Worm (Caenorhabditis elegans) whole organism, mixed stage, embryonic: Measurements from ENCODE around the gene ZK637.14.

ENCODE experiments used
- M03D4.4 ChIP-seq: sonication (generic microtip); optimal IDR thresholded peaks from 2 replicates; lab custom pipeline; 2017; ENCODE audit warnings: mild to moderate bottlenecking, missing genetic modification characterization, missing compliant biosample characterization
- bed-3 ChIP-seq: fragments of 200-800 bp; sonication (Bioruptor generic); optimal IDR thresholded peaks from 3 replicates; lab custom pipeline; 2018; ENCODE audit warnings: mild to moderate bottlenecking, missing genetic modification characterization, moderate library complexity, missing compliant biosample characterization
- blmp-1 ChIP-seq: fragments of 150-350 bp; optimal IDR thresholded peaks from 2 replicates; lab custom pipeline; 2014; ENCODE audit warnings: missing biosample characterization, missing genetic modification characterization
- ceh-39 ChIP-seq: fragments of 150-350 bp; optimal IDR thresholded peaks from 2 replicates; lab custom pipeline; 2014; ENCODE audit warnings: missing biosample characterization, missing genetic modification characterization
- ceh-43 ChIP-seq: fragments of 200-800 bp; sonication (Bioruptor generic); optimal IDR thresholded peaks from 2 replicates; lab custom pipeline; 2018; ENCODE audit warnings: mild to moderate bottlenecking, missing genetic modification characterization, moderate library complexity, missing compliant biosample characterization
- ceh-83 ChIP-seq: fragments of 200-800 bp; sonication (Bioruptor generic); optimal IDR thresholded peaks from 2 replicates; lab custom pipeline; 2018; ENCODE audit warnings: mild to moderate bottlenecking, missing genetic modification characterization, missing compliant biosample characterization
- ces-1 ChIP-seq: fragments of 150-350 bp; optimal IDR thresholded peaks from 2 replicates; lab custom pipeline; 2014; ENCODE audit warnings: missing biosample characterization, missing genetic modification reagents, missing genetic modification characterization
- cnd-1 ChIP-seq: fragments of 200-800 bp; sonication (Bioruptor generic); optimal IDR thresholded peaks from 2 replicates; lab custom pipeline; 2018; ENCODE audit warnings: mild to moderate bottlenecking, missing genetic modification characterization, missing compliant biosample characterization
- drap-1 ChIP-seq: fragments of 200-800 bp; sonication (Bioruptor generic); optimal IDR thresholded peaks from 3 replicates; lab custom pipeline; 2018; ENCODE audit warnings: mild to moderate bottlenecking, missing genetic modification characterization, missing compliant biosample characterization
- elt-1 ChIP-seq: sonication (generic microtip); optimal IDR thresholded peaks from 2 replicates; lab custom pipeline; 2017; ENCODE audit warnings: missing genetic modification characterization, mild to moderate bottlenecking, missing compliant biosample characterization, antibody characterized with exemption, moderate library complexity, borderline replicate concordance; ENCODE audit not compliant: insufficient read depth
- elt-3 ChIP-seq: fragments of 150-350 bp; optimal IDR thresholded peaks from 2 replicates; lab custom pipeline; 2014; ENCODE audit warnings: missing biosample characterization, missing genetic modification characterization
- flh-1 ChIP-seq: fragments of 200-800 bp; sonication (Bioruptor generic); optimal IDR thresholded peaks from 2 replicates; lab custom pipeline; 2018; ENCODE audit warnings: mild to moderate bottlenecking, missing genetic modification characterization, moderate library complexity, missing compliant biosample characterization
- ham-2 ChIP-seq: fragments of 200-800 bp; sonication (Bioruptor generic); optimal IDR thresholded peaks from 2 replicates; lab custom pipeline; 2018; ENCODE audit warnings: mild to moderate bottlenecking, missing genetic modification characterization, missing compliant biosample characterization
- hlh-1 ChIP-seq: fragments of 150-350 bp; optimal IDR thresholded peaks from 2 replicates; lab custom pipeline; 2014; ENCODE audit warnings: missing biosample characterization, missing genetic modification reagents, missing genetic modification characterization
- lin-13 ChIP-seq: fragments of 150-350 bp; optimal IDR thresholded peaks from 2 replicates; lab custom pipeline; 2014; ENCODE audit warnings: missing biosample characterization, missing genetic modification characterization
- lin-32 ChIP-seq: fragments of 200-800 bp; sonication (Bioruptor generic); optimal IDR thresholded peaks from 2 replicates; lab custom pipeline; 2018; ENCODE audit warnings: mild to moderate bottlenecking, missing genetic modification characterization, missing compliant biosample characterization
- lsy-2 ChIP-seq: fragments of 150-350 bp; optimal IDR thresholded peaks from 2 replicates; lab custom pipeline; 2014; ENCODE audit warnings: missing biosample characterization, missing genetic modification characterization
- mab-5 ChIP-seq: fragments of 150-350 bp; optimal IDR thresholded peaks from 2 replicates; lab custom pipeline; 2014; ENCODE audit warnings: missing biosample characterization, missing genetic modification characterization
- mep-1 ChIP-seq: fragments of 150-350 bp; optimal IDR thresholded peaks from 2 replicates; lab custom pipeline; 2017; ENCODE audit warnings: missing biosample characterization, missing genetic modification reagents, missing genetic modification characterization, inconsistent platforms
- mls-2 ChIP-seq: sonication (generic microtip); optimal IDR thresholded peaks from 2 replicates; lab custom pipeline; 2016; ENCODE audit warnings: mild to moderate bottlenecking, missing genetic modification characterization, moderate library complexity, missing compliant biosample characterization
- nhr-12 ChIP-seq: fragments of 150-350 bp; optimal IDR thresholded peaks from 2 replicates; lab custom pipeline; 2014; ENCODE audit warnings: missing biosample characterization, missing genetic modification characterization
- nhr-2 ChIP-seq: fragments of 150-350 bp; optimal IDR thresholded peaks from 2 replicates; lab custom pipeline; 2014; ENCODE audit warnings: missing biosample characterization, missing genetic modification characterization
- nhr-237 ChIP-seq: fragments of 150-350 bp; optimal IDR thresholded peaks from 2 replicates; lab custom pipeline; 2014; ENCODE audit warnings: missing biosample characterization, missing genetic modification characterization
- nhr-28 ChIP-seq: fragments of 150-350 bp; optimal IDR thresholded peaks from 2 replicates; lab custom pipeline; 2014; ENCODE audit warnings: missing biosample characterization, missing genetic modification characterization
- nhr-76 ChIP-seq: sonication (generic microtip); optimal IDR thresholded peaks from 2 replicates; lab custom pipeline; 2017; ENCODE audit warnings: missing biosample characterization, missing genetic modification characterization
- pha-4 ChIP-seq: fragments of 150-350 bp; optimal IDR thresholded peaks from 2 replicates; lab custom pipeline; 2018; ENCODE audit warnings: missing biosample characterization, missing genetic modification reagents, missing genetic modification characterization
- sem-2 ChIP-seq: fragments of 200-800 bp; sonication (Bioruptor generic); optimal IDR thresholded peaks from 2 replicates; lab custom pipeline; 2018; ENCODE audit warnings: mild to moderate bottlenecking, missing genetic modification characterization, missing compliant biosample characterization
- snpc-4 ChIP-seq: fragments of 150-350 bp; optimal IDR thresholded peaks from 2 replicates; lab custom pipeline; 2014; ENCODE audit warnings: missing biosample characterization, missing genetic modification characterization
- sptf-1 ChIP-seq: sonication (generic microtip); optimal IDR thresholded peaks from 2 replicates; lab custom pipeline; 2017; ENCODE audit warnings: mild to moderate bottlenecking, missing genetic modification characterization, moderate library complexity, missing compliant biosample characterization
- tbx-8 ChIP-seq: fragments of 200-800 bp; sonication (Bioruptor generic); optimal IDR thresholded peaks from 2 replicates; lab custom pipeline; 2018; ENCODE audit warnings: mild to moderate bottlenecking, missing genetic modification characterization, moderate library complexity, missing compliant biosample characterization
- unc-120 ChIP-seq: sonication (generic microtip); optimal IDR thresholded peaks from 2 replicates; lab custom pipeline; 2017; ENCODE audit warnings: missing genetic modification characterization, missing compliant biosample characterization; ENCODE audit not compliant: poor library complexity, severe bottlenecking
- unc-39 ChIP-seq: fragments of 150-350 bp; optimal IDR thresholded peaks from 2 replicates; lab custom pipeline; 2014; ENCODE audit warnings: missing biosample characterization, missing genetic modification characterization
- unc-62 ChIP-seq: fragments of 150-350 bp; optimal IDR thresholded peaks from 2 replicates; lab custom pipeline; 2014; ENCODE audit warnings: missing biosample characterization, missing genetic modification reagents, missing genetic modification characterization
- zip-8 ChIP-seq: fragments of 150-350 bp; optimal IDR thresholded peaks from 2 replicates; lab custom pipeline; 2014; ENCODE audit warnings: missing biosample characterization, missing genetic modification characterization
- ztf-11 ChIP-seq: fragments of 150-350 bp; optimal IDR thresholded peaks from 2 replicates; lab custom pipeline; 2014; ENCODE audit warnings: missing biosample characterization, missing genetic modification characterization

ZK637.14 gene

DNA sequence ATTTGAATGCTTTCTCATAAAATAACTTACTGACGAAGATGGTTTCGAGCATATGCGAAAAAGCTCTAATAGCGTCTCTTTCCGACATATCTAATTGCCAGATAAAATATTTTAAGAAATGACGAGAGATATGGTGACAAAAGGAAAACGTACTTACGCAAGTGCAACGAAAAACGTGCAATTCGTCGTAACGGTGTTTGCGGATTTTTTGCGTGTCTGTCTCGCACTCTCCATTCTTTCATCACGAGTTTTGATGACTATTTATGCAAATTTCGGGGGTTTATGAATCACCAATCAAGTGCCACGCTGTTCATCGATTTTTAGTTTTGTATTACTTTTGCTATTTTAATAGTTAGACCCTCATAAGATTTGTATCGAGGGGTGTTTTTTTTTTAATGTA is at the start of gene ZK637.14:
Gene ZK637.14, minus strand, starts transcription at position 201 of the 400 bp plus-strand sequence.
- TF ChIP-seq zip-8 (tag; lab: Kevin White, UChicago) (no peak), mep-1 (tag; lab: Kevin White, UChicago) (peak; percentile 42), lin-13 (peak; percentile 25), ces-1 (peak; percentile 76), lin-32 (GFP tag; lab: Kevin White, UChicago) (no peak), elt-1 (no peak), unc-120 (tag; lab: Kevin White, UChicago) (peak; percentile 54), nhr-237 (tag; lab: Kevin White, UChicago) (peak; percentile 30), nhr-76 (no peak), lsy-2 (tag; lab: Kevin White, UChicago) (peak; percentile 57), pha-4 (tag; lab: Kevin White, UChicago) (peak; percentile 56)

DNA sequence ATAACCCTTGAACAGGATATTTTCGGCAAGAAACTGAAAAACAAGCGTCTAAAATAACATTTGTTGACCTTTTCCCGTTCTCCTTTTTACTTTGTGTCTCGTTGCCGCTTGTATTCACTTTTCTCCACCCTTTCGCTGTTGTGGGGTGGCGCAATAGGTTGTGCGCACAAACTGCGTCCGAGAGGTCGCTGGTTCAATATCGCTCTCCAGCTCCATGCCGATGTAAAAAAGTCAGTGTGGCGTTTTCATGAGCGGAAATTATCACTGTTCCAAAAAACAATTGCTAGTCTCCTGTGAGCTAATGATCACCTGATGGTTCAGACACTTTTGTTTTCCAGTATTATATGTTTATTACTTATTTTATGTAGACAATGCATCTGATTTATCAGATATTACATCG is 48.6 kb upstream of the ZK637.14 start:
- TF ChIP-seq M03D4.4 (tag; lab: Kevin White, UChicago) (peak; percentile 96), blmp-1 (tag; lab: Kevin White, UChicago) (no peak), nhr-12 (tag; lab: Kevin White, UChicago) (no peak), elt-3 (tag; lab: Kevin White, UChicago) (peak; percentile 45), zip-8 (tag; lab: Kevin White, UChicago) (peak; percentile 29), unc-62 (peak; percentile 50), pha-4 (tag; lab: Kevin White, UChicago) (peak; percentile 69), snpc-4 (tag; lab: Kevin White, UChicago) (no peak), mls-2 (tag; lab: Kevin White, UChicago) (peak; percentile 97), ceh-39 (peak; percentile 31), sem-2 (peak; percentile 86), nhr-76 (no peak), nhr-237 (tag; lab: Kevin White, UChicago) (peak; percentile 21), lsy-2 (tag; lab: Kevin White, UChicago) (peak; percentile 17), nhr-2 (no peak), hlh-1 (tag; lab: Kevin White, UChicago) (peak; percentile 62), tbx-8 (GFP tag; lab: Kevin White, UChicago) (peak; percentile 70), ham-2 (peak; percentile 94), nhr-28 (tag; lab: Kevin White, UChicago) (peak; percentile 50), cnd-1 (tag; lab: Kevin White, UChicago) (peak; percentile 96), flh-1 (GFP tag; lab: Kevin White, UChicago) (peak; percentile 84), drap-1 (peak; percentile 95), mep-1 (tag; lab: Kevin White, UChicago) (no peak), ceh-43 (GFP tag; lab: Kevin White, UChicago) (peak; percentile 89), unc-120 (tag; lab: Kevin White, UChicago) (peak; percentile 88), sptf-1 (tag; lab: Kevin White, UChicago) (peak; percentile 96), bed-3 (GFP tag; lab: Kevin White, UChicago) (peak; percentile 77), lin-13 (peak; percentile 34), elt-1 (peak; percentile 28), ztf-11 (tag; lab: Kevin White, UChicago) (peak; percentile 42), mab-5 (tag; lab: Kevin White, UChicago) (no peak), lin-32 (GFP tag; lab: Kevin White, UChicago) (peak; percentile 93), unc-39 (peak; percentile 66), ceh-83 (GFP tag; lab: Kevin White, UChicago) (peak; percentile 53), ces-1 (no peak)

DNA sequence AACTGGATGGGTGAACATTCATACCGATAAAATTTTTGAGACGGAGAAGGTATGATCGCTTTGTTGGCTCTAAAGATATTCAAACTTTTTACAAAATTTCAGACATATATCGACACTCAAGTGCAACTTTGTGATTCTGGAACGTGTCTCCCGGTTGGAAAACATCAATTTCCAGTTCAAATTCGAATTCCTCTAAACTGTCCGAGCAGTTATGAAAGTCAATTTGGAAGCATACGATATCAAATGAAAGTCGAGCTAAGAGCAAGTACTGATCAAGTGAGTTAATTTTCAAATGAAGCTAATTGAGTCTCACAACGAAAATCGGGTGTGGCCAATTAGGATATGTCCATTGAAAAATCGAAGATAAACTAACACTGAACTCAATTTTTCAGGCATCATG is 45.4 kb upstream of the ZK637.14 start:
- TF ChIP-seq lsy-2 (tag; lab: Kevin White, UChicago) (no peak), nhr-2 (no peak), pha-4 (tag; lab: Kevin White, UChicago) (no peak), nhr-237 (tag; lab: Kevin White, UChicago) (no peak), snpc-4 (tag; lab: Kevin White, UChicago) (no peak)
- TF ChIP-seq, all 35 proteins: peak for 0

DNA sequence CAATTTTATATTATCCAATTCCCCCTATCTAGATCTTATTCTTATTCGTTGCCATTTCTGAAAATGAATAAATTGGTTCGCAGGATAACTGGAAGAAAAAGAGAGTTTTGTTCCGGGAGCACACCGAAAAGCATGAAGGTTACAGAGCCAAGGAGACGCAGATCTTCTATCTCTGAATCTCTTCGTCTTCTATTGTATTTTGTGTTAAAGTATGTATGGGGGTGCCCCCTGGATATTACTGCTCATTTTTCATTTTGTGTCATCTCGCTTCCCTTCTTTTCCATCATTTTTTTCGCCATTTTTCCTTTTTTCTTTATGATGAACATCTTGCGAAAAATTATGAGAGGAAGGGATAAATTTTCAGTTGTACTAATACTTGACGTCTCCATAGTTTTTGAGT is 44.7 kb upstream of the ZK637.14 start:
- TF ChIP-seq ceh-43 (GFP tag; lab: Kevin White, UChicago) = no peak
- TF ChIP-seq nhr-237 (tag; lab: Kevin White, UChicago) = no peak
- no peak for TF ChIP-seq M03D4.4 (tag; lab: Kevin White, UChicago)
- TF ChIP-seq flh-1 (GFP tag; lab: Kevin White, UChicago) = no peak
- no peak for TF ChIP-seq tbx-8 (GFP tag; lab: Kevin White, UChicago)
- TF ChIP-seq nhr-28 (tag; lab: Kevin White, UChicago) = no peak
- TF ChIP-seq nhr-2 = no peak
- TF ChIP-seq nhr-76 = no peak
- no peak for TF ChIP-seq mab-5 (tag; lab: Kevin White, UChicago)
- no peak for TF ChIP-seq elt-3 (tag; lab: Kevin White, UChicago)
- no peak for TF ChIP-seq pha-4 (tag; lab: Kevin White, UChicago)
- no peak for TF ChIP-seq ceh-83 (GFP tag; lab: Kevin White, UChicago)
- TF ChIP-seq mls-2 (tag; lab: Kevin White, UChicago) = no peak
- no peak for TF ChIP-seq ceh-39
- no peak for TF ChIP-seq lin-32 (GFP tag; lab: Kevin White, UChicago)
